Worm (Caenorhabditis elegans) whole organism, L4 larva: ENCODE data around the gene gpch-1.
A peak's percentile ranks its signal among the peaks of the same experiment; 100 is the strongest.
"Not testable (repeated sequence)": the region's sequence is repeated elsewhere in the genome, so short reads cannot be mapped to it uniquely, and the experiment has no call there.

Experiments
- F10B5.3 ChIP-seq: sonication (generic microtip); optimal IDR thresholded peaks from 2 replicates; lab custom pipeline; 2016; ENCODE audit warnings: mild to moderate bottlenecking, missing genetic modification characterization, missing compliant biosample characterization
- F37D6.2 ChIP-seq: sonication (generic microtip); optimal IDR thresholded peaks from 2 replicates; lab custom pipeline; 2016; ENCODE audit warnings: mild to moderate bottlenecking, missing genetic modification characterization, missing compliant biosample characterization
- F44E2.7 ChIP-seq: fragments of 200-800 bp; sonication (Bioruptor generic); IDR thresholded peaks from 2 replicates; pipeline ENCODE4 v2.1.2; 2022; ENCODE audit warnings: missing genetic modification characterization, missing compliant biosample characterization
- F49E8.2 ChIP-seq: sonication (generic microtip); optimal IDR thresholded peaks from 2 replicates; lab custom pipeline; 2016; ENCODE audit warnings: missing compliant biosample characterization, mild to moderate bottlenecking, missing genetic modification characterization, borderline replicate concordance
- T26A8.4 ChIP-seq: fragments of 200-800 bp; sonication (Bioruptor generic); IDR thresholded peaks from 2 replicates; pipeline ENCODE4 v1.3.6; 2022; ENCODE audit warnings: missing genetic modification characterization, missing compliant biosample characterization
- Y105C5A.15 ChIP-seq: fragments of 200-800 bp; sonication (Bioruptor generic); IDR thresholded peaks from 2 replicates; pipeline ENCODE4 v1.3.6; 2022; ENCODE audit warnings: missing genetic modification characterization, missing compliant biosample characterization
- Y48G9A.11 ChIP-seq: fragments of 200-800 bp; sonication (Bioruptor generic); IDR thresholded peaks from 2 replicates; pipeline ENCODE4 v1.3.6; 2022; ENCODE audit warnings: missing genetic modification reagents, missing genetic modification characterization, missing compliant biosample characterization
- Y5F2A.4 ChIP-seq: fragments of 200-800 bp; sonication (Bioruptor generic); optimal IDR thresholded peaks from 2 replicates; lab custom pipeline; 2018; ENCODE audit warnings: mild to moderate bottlenecking, missing genetic modification characterization, missing compliant biosample characterization
- ZK337.2 ChIP-seq: fragments of 200-800 bp; sonication (Bioruptor generic); IDR thresholded peaks from 2 replicates; pipeline ENCODE4 v1.3.6; 2022; ENCODE audit warnings: missing genetic modification reagents, missing genetic modification characterization, missing compliant biosample characterization
- ceh-20 ChIP-seq: fragments of 200-800 bp; sonication (Bioruptor generic); IDR thresholded peaks from 2 replicates; pipeline ENCODE4 v1.3.6; 2022; ENCODE audit warnings: missing genetic modification reagents, missing genetic modification characterization, missing compliant biosample characterization
- ctbp-1 ChIP-seq: fragments of 200-800 bp; sonication (Bioruptor generic); IDR thresholded peaks from 2 replicates; pipeline ENCODE4 v1.3.6; 2022; ENCODE audit warnings: missing genetic modification reagents, missing genetic modification characterization, missing compliant biosample characterization
- daf-16 ChIP-seq, 3 experiments: sonication (generic microtip); optimal IDR thresholded peaks; 2 replicates each; lab custom pipeline; 2016 to 2017; ENCODE audit warnings: missing genetic modification characterization in 3 of 3, missing genetic modification reagents in 3 of 3, mild to moderate bottlenecking in 2 of 3, missing compliant biosample characterization in 2 of 3, missing biosample characterization in 1 of 3, moderate library complexity in 1 of 3
- daf-19 ChIP-seq: fragments of 200-800 bp; sonication (Bioruptor generic); conservative IDR thresholded peaks from 2 replicates; pipeline ENCODE4 v1.3.6; 2022; ENCODE audit warnings: missing genetic modification characterization, missing compliant biosample characterization
- dmd-6 ChIP-seq: fragments of 200-800 bp; sonication (Bioruptor generic); IDR thresholded peaks from 2 replicates; pipeline ENCODE4 v1.3.6; 2022; ENCODE audit warnings: missing genetic modification reagents, missing genetic modification characterization, missing compliant biosample characterization
- fkh-10 ChIP-seq: fragments of 150-350 bp; optimal IDR thresholded peaks from 2 replicates; lab custom pipeline; 2014; ENCODE audit warnings: missing biosample characterization, missing genetic modification reagents, missing genetic modification characterization
- gei-8 ChIP-seq: fragments of 200-800 bp; sonication (Bioruptor generic); optimal IDR thresholded peaks from 2 replicates; lab custom pipeline; 2018; ENCODE audit warnings: mild to moderate bottlenecking, missing genetic modification characterization, missing compliant biosample characterization
- hif-1 ChIP-seq, 2 experiments: sonication (generic microtip); optimal IDR thresholded peaks; 2 replicates each; lab custom pipeline; 2016 to 2017; ENCODE audit warnings: missing compliant biosample characterization in 2 of 2, missing genetic modification characterization in 2 of 2, missing genetic modification reagents in 2 of 2, missing genotype in 2 of 2, mild to moderate bottlenecking in 1 of 2
- hmg-1.1 ChIP-seq: fragments of 200-800 bp; sonication (Bioruptor generic); IDR thresholded peaks from 2 replicates; pipeline ENCODE4 v1.3.6; 2022; ENCODE audit warnings: missing genetic modification reagents, missing genetic modification characterization, missing compliant biosample characterization
- lim-7 ChIP-seq: fragments of 200-800 bp; sonication (Bioruptor generic); IDR thresholded peaks from 2 replicates; pipeline ENCODE4 v1.3.6; 2022; ENCODE audit warnings: missing genetic modification characterization, missing compliant biosample characterization
- lin-29 ChIP-seq: fragments of 200-800 bp; sonication (Bioruptor generic); IDR thresholded peaks from 2 replicates; pipeline ENCODE4 v1.3.6; 2022; ENCODE audit warnings: missing genetic modification reagents, missing genetic modification characterization, missing compliant biosample characterization
- lin-38 ChIP-seq: fragments of 200-800 bp; sonication (Bioruptor generic); IDR thresholded peaks from 2 replicates; pipeline ENCODE4 v1.3.6; 2022; ENCODE audit warnings: missing genetic modification reagents, missing genetic modification characterization, missing compliant biosample characterization
- lir-3 ChIP-seq: sonication (generic microtip); optimal IDR thresholded peaks from 2 replicates; lab custom pipeline; 2016; ENCODE audit warnings: mild to moderate bottlenecking, missing genetic modification characterization, missing compliant biosample characterization
- madf-5 ChIP-seq, 2 experiments: fragments of 200-800 bp; sonication (Bioruptor generic); IDR thresholded peaks; 2 replicates each; pipeline ENCODE4 v1.3.6; 2022; ENCODE audit warnings: missing compliant biosample characterization in 2 of 2, missing genetic modification characterization in 2 of 2
- mdt-29 ChIP-seq: fragments of 200-800 bp; sonication (Bioruptor generic); IDR thresholded peaks from 2 replicates; pipeline ENCODE4 v1.3.6; 2022; ENCODE audit warnings: missing genetic modification reagents, missing genetic modification characterization, missing compliant biosample characterization
- mes-2 ChIP-seq: sonication (generic microtip); optimal IDR thresholded peaks from 2 replicates; lab custom pipeline; 2016; ENCODE audit warnings: missing genotype, mild to moderate bottlenecking, missing genetic modification characterization, missing compliant biosample characterization; ENCODE audit not compliant: poor library complexity, severe bottlenecking
- mxl-2 ChIP-seq: fragments of 200-800 bp; sonication (Bioruptor generic); conservative IDR thresholded peaks from 2 replicates; pipeline ENCODE4 v1.3.6; 2022; ENCODE audit warnings: missing genetic modification reagents, missing genetic modification characterization, missing compliant biosample characterization
- nhr-102 ChIP-seq: sonication (generic microtip); optimal IDR thresholded peaks from 2 replicates; lab custom pipeline; 2016; ENCODE audit warnings: mild to moderate bottlenecking, missing genetic modification characterization, moderate library complexity, missing compliant biosample characterization
- nhr-25 ChIP-seq: sonication (generic microtip); optimal IDR thresholded peaks from 2 replicates; lab custom pipeline; 2017; ENCODE audit warnings: missing genetic modification characterization, mild to moderate bottlenecking, missing compliant biosample characterization, antibody characterized with exemption, moderate library complexity, borderline replicate concordance; ENCODE audit not compliant: insufficient read depth
- nhr-28 ChIP-seq: fragments of 150-350 bp; optimal IDR thresholded peaks from 2 replicates; lab custom pipeline; 2014; ENCODE audit warnings: missing biosample characterization, missing genetic modification characterization
- nhr-42 ChIP-seq: fragments of 200-800 bp; sonication (Bioruptor generic); IDR thresholded peaks from 2 replicates; pipeline ENCODE4 v1.3.6; 2022; ENCODE audit warnings: missing genetic modification characterization, missing compliant biosample characterization
- pha-4 ChIP-seq, 2 experiments: fragments of 150-350 bp in 1 of 2; fragments of 200-800 bp in 1 of 2; sonication (Bioruptor generic) in 1 of 2; IDR thresholded peaks in 1 of 2; optimal IDR thresholded peaks in 1 of 2; 2 replicates each; pipeline versions ENCODE4 v1.3.6 to Lab custom; 2014 to 2022; ENCODE audit warnings: missing genetic modification characterization in 2 of 2, missing genetic modification reagents in 2 of 2, missing biosample characterization in 1 of 2, missing compliant biosample characterization in 1 of 2
- tra-1 ChIP-seq: fragments of 200-800 bp; sonication (Bioruptor generic); IDR thresholded peaks from 2 replicates; pipeline ENCODE4 v1.3.6; 2022; ENCODE audit warnings: missing genetic modification reagents, missing genetic modification characterization, missing compliant biosample characterization
- unc-62 ChIP-seq, 3 experiments: fragments of 150-350 bp in 1 of 3; sonication (generic microtip); optimal IDR thresholded peaks in 2 of 3; peaks in 1 of 3; 1 replicate in 1 of 3; 2 replicates in 2 of 3; lab custom pipeline; 2014 to 2017; ENCODE audit warnings: missing biosample characterization in 3 of 3, missing genetic modification characterization in 3 of 3, missing genetic modification reagents in 3 of 3, missing genotype in 1 of 3
- zip-11 ChIP-seq: fragments of 200-800 bp; sonication (Bioruptor generic); IDR thresholded peaks from 2 replicates; pipeline ENCODE4 v1.3.6; 2022; ENCODE audit warnings: missing genetic modification characterization, missing compliant biosample characterization
- zip-2 ChIP-seq: fragments of 150-350 bp; optimal IDR thresholded peaks from 2 replicates; lab custom pipeline; 2014; ENCODE audit warnings: missing biosample characterization, missing genetic modification characterization

Gene gpch-1

DNA sequence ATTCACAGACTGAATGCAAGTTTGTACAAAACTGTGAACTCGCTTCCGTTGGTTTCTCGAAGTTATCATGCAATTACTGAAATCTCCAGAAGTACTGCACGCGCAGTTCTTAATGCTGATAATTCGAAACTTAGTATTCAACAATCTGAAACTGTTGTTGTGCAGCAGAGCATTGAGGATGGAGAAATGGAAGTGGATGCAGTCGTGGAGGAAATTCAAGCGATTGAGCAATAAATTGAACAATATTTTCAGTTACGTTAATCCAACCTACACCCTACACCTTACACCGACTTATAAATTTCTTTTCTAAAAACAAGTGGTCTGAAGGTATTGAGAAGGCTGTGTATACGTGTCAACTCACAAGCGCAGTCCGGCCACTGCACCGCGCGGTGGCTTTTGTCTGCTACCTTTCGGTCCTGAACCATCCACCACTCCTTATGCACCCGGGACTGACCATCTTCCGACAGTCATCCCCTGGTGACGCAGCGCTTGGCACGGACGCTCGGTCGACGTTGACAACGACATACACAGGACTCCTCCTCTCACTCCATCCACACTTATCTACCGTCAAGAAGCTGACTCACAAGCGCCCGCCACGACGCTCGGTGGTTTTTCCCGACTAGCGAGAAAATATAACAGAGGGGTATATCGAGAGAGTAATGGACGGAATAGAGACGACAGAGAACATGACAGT, 29.6 kb upstream of the gpch-1 start (continued):
- peak; percentile 46; the same call in 1 of the 2 replicates for TF ChIP-seq zip-11 (GFP tag; lab: Robert Waterston, UW)
- peak; percentile 73 for TF ChIP-seq ceh-20 (GFP tag; lab: Robert Waterston, UW)
- TF ChIP-seq daf-19 (GFP tag; lab: Robert Waterston, UW) = 0 out of 2 replicates have a peak, but pooled peaks have one; percentile 57
- peak; percentile 41 for TF ChIP-seq gei-8 (GFP tag; lab: Kevin White, UChicago)
- peak; percentile 89 for TF ChIP-seq T26A8.4 (GFP tag; lab: Robert Waterston, UW)
- 0 out of 2 replicates have a peak, but pooled peaks have one; percentile 16 for TF ChIP-seq lin-29
- peak; percentile 72 for TF ChIP-seq lin-38
- peak; percentile 68 for TF ChIP-seq nhr-42 (GFP tag; lab: Robert Waterston, UW)
- TF ChIP-seq unc-62 (GFP tag; optimal IDR thresholded peaks at IDR 0.05 in 1 of 2; lab: Kevin White, UChicago) = peak in 1 of 2 experiments; percentile 66
- not testable (repeated sequence) for TF ChIP-seq unc-62, pha-4 (tag; optimal IDR thresholded peaks at IDR 0.05; lab: Kevin White, UChicago)
- TF ChIP-seq ZK337.2 (GFP tag; lab: Robert Waterston, UW) = peak; percentile 70; the same call in 1 of the 2 replicates
- peak in 1 of 2 experiments; percentile 54 for TF ChIP-seq hif-1 (tag; optimal IDR thresholded peaks at IDR 0.05; lab: Kevin White, UChicago)
- TF ChIP-seq zip-2 (tag; lab: Kevin White, UChicago) = peak; percentile 45
- TF ChIP-seq lir-3 (tag; lab: Kevin White, UChicago) = peak; percentile 75
- peak; percentile 68; the same call in 1 of the 2 replicates for TF ChIP-seq F44E2.7 (GFP tag; lab: Robert Waterston, UW)
- 0 out of 2 replicates have a peak, but pooled peaks have one; percentile 56 for TF ChIP-seq mxl-2 (GFP tag; lab: Robert Waterston, UW)
- peak; percentile 46 to 62; a peak in 1 of 4 replicates for TF ChIP-seq madf-5 (GFP tag; IDR thresholded peaks at IDR 0.05; lab: Robert Waterston, UW)
- peak; percentile 34 for TF ChIP-seq F37D6.2
- TF ChIP-seq F10B5.3 = peak; percentile 68
- peak; percentile 62 for TF ChIP-seq mes-2 (tag; lab: Kevin White, UChicago)
- peak; percentile 18 for TF ChIP-seq nhr-28
- 0 out of 2 replicates have a peak, but pooled peaks have one; percentile 7 for TF ChIP-seq Y48G9A.11
- peak; percentile 88 for TF ChIP-seq hmg-1.1 (GFP tag; lab: Robert Waterston, UW)
- peak; percentile 69 for TF ChIP-seq ctbp-1 (GFP tag; lab: Robert Waterston, UW)
- TF ChIP-seq F49E8.2 (tag; lab: Kevin White, UChicago) = peak; percentile 2
- 0 out of 2 replicates have a peak, but pooled peaks have one; percentile 17 for TF ChIP-seq mdt-29 (GFP tag; lab: Robert Waterston, UW)
- peak; percentile 19 for TF ChIP-seq Y5F2A.4 (GFP tag; lab: Kevin White, UChicago)
- peak; percentile 65 for TF ChIP-seq lim-7 (GFP tag; lab: Robert Waterston, UW)
- TF ChIP-seq nhr-102 (tag; lab: Kevin White, UChicago) = peak; percentile 61
- peak; percentile 82 for TF ChIP-seq pha-4 (GFP tag; IDR thresholded peaks at IDR 0.05; lab: Robert Waterston, UW)
- TF ChIP-seq dmd-6 (GFP tag; lab: Robert Waterston, UW) = peak; percentile 63
- TF ChIP-seq daf-16 (GFP tag; optimal IDR thresholded peaks at IDR 0.05; lab: Kevin White, UChicago) = peak in 1 of 2 experiments; percentile 48
- TF ChIP-seq daf-16 (tag; optimal IDR thresholded peaks at IDR 0.05; lab: Kevin White, UChicago) = peak; percentile 40
- TF ChIP-seq Y105C5A.15 (GFP tag; lab: Robert Waterston, UW) = 0 out of 2 replicates have a peak, but pooled peaks have one; percentile 12
- TF ChIP-seq nhr-25 (tag; lab: Kevin White, UChicago) = peak; percentile 79
- TF ChIP-seq tra-1 (GFP tag; lab: Robert Waterston, UW) = peak; percentile 64
- TF ChIP-seq fkh-10 (GFP tag; lab: Kevin White, UChicago) = peak; percentile 4
